Worm (Caenorhabditis elegans) whole organism, L3 larva: ENCODE results near the gene rpl-2.

Experiments
- ZK546.5 ChIP-seq: sonication (generic microtip); optimal IDR thresholded peaks from 2 replicates; lab custom pipeline; 2017; ENCODE audit warnings: missing biosample characterization, missing genetic modification characterization
- ceh-28 ChIP-seq: fragments of 150-350 bp; optimal IDR thresholded peaks from 2 replicates; lab custom pipeline; 2014; ENCODE audit warnings: missing biosample characterization, missing genetic modification reagents, missing genetic modification characterization
- elt-1 ChIP-seq: fragments of 150-350 bp; optimal IDR thresholded peaks from 2 replicates; lab custom pipeline; 2014; ENCODE audit warnings: missing biosample characterization, missing genetic modification characterization
- fkh-10 ChIP-seq: sonication (generic microtip); optimal IDR thresholded peaks from 2 replicates; lab custom pipeline; 2017; ENCODE audit warnings: missing biosample characterization, missing genetic modification reagents, missing genetic modification characterization
- fos-1 ChIP-seq: fragments of 150-350 bp; optimal IDR thresholded peaks from 2 replicates; lab custom pipeline; 2014; ENCODE audit warnings: missing biosample characterization, missing genetic modification characterization
- jun-1 ChIP-seq: fragments of 150-350 bp; optimal IDR thresholded peaks from 2 replicates; lab custom pipeline; 2014; ENCODE audit warnings: missing biosample characterization, missing genetic modification reagents, missing genetic modification characterization
- nhr-11 ChIP-seq: fragments of 150-350 bp; optimal IDR thresholded peaks from 2 replicates; lab custom pipeline; 2014; ENCODE audit warnings: missing biosample characterization, missing genetic modification characterization
- nhr-237 ChIP-seq: fragments of 150-350 bp; optimal IDR thresholded peaks from 2 replicates; lab custom pipeline; 2014; ENCODE audit warnings: missing biosample characterization, missing genetic modification characterization
- nhr-76 ChIP-seq: fragments of 150-350 bp; sonication (generic microtip); optimal IDR thresholded peaks from 5 replicates; lab custom pipeline; 2014; ENCODE audit warnings: missing biosample characterization, missing genetic modification characterization
- snpc-4 ChIP-seq: fragments of 150-350 bp; optimal IDR thresholded peaks from 2 replicates; lab custom pipeline; 2014; ENCODE audit warnings: missing biosample characterization, missing genetic modification characterization
- unc-39 ChIP-seq: sonication (generic microtip); optimal IDR thresholded peaks from 4 replicates; lab custom pipeline; 2017; ENCODE audit warnings: missing biosample characterization, missing genetic modification characterization
- unc-62 ChIP-seq: fragments of 150-350 bp; sonication (generic microtip); optimal IDR thresholded peaks from 4 replicates; lab custom pipeline; 2014; ENCODE audit warnings: missing biosample characterization, missing genetic modification reagents, missing genetic modification characterization
- ztf-11 ChIP-seq: fragments of 150-350 bp; optimal IDR thresholded peaks from 2 replicates; lab custom pipeline; 2014; ENCODE audit warnings: missing biosample characterization, missing genetic modification characterization

DNA sequence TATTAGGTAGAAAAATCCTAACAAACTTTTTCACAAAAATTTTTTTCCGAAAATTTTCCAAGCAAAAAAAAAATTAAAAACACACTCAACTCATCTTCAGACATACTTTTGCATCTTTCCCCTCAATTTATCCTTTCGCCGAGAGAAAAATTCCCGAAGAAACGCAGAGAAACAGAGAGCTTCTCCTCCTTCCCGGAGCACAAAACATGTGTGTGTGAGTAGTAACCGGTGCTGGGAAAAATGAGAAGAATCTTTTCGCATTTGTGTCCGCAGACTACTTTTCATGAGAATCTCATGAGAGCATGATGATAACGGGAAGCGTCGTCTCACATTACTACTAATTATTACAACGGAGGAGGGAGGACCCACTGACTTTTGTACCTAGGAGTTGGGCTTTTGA lies 7.1 kb downstream of the rpl-2 start:
- TF ChIP-seq nhr-237 (tag; lab: Kevin White, UChicago) (no peak), snpc-4 (no peak), ZK546.5 (tag; lab: Kevin White, UChicago) (no peak), fos-1 (no peak), ztf-11 (tag; lab: Kevin White, UChicago) (no peak), nhr-76 (tag; lab: Kevin White, UChicago) (no peak), fkh-10 (GFP tag; lab: Kevin White, UChicago) (no peak), nhr-11 (no peak), jun-1 (tag; lab: Kevin White, UChicago) (no peak), unc-39 (tag; lab: Kevin White, UChicago) (no peak), elt-1 (no peak), unc-62 (GFP tag; lab: Kevin White, UChicago) (no peak), ceh-28 (no peak)
